Fruit fly (Drosophila melanogaster) whole organism, prepupa: ENCODE measurements around the gene CG32772.

Experiments
- Blimp-1 ChIP-seq: fragments of 200-800 bp; sonication (Bioruptor generic); optimal IDR thresholded peaks from 3 replicates; lab custom pipeline; 2017; ENCODE audit warnings: missing biosample characterization, missing genetic modification characterization, mild to moderate bottlenecking, moderate library complexity, missing genetic modification reagents
- CG3032 ChIP-seq: fragments of 200-800 bp; optimal IDR thresholded peaks from 2 replicates; lab custom pipeline; 2019; ENCODE audit warnings: missing biosample characterization, mild to moderate bottlenecking, missing genetic modification characterization, moderate library complexity
- CG6808 ChIP-seq: fragments of 200-800 bp; sonication (Bioruptor generic); optimal IDR thresholded peaks from 3 replicates; lab custom pipeline; 2017; ENCODE audit warnings: missing biosample characterization, missing genetic modification characterization, mild to moderate bottlenecking, moderate library complexity, missing genetic modification reagents
- esn ChIP-seq: fragments of 200-800 bp; sonication (Bioruptor generic); optimal IDR thresholded peaks from 2 replicates; lab custom pipeline; 2016; ENCODE audit warnings: missing biosample characterization, mild to moderate bottlenecking, missing genetic modification characterization, moderate library complexity
- fkh ChIP-seq: fragments of 200-800 bp; sonication (Bioruptor generic); optimal IDR thresholded peaks from 3 replicates; lab custom pipeline; 2017; ENCODE audit warnings: missing biosample characterization, mild to moderate bottlenecking, missing genetic modification characterization, moderate library complexity
- lz ChIP-seq: fragments of 200-800 bp; sonication (Bioruptor generic); optimal IDR thresholded peaks from 3 replicates; lab custom pipeline; 2016; ENCODE audit warnings: missing biosample characterization, missing genetic modification characterization

DNA sequence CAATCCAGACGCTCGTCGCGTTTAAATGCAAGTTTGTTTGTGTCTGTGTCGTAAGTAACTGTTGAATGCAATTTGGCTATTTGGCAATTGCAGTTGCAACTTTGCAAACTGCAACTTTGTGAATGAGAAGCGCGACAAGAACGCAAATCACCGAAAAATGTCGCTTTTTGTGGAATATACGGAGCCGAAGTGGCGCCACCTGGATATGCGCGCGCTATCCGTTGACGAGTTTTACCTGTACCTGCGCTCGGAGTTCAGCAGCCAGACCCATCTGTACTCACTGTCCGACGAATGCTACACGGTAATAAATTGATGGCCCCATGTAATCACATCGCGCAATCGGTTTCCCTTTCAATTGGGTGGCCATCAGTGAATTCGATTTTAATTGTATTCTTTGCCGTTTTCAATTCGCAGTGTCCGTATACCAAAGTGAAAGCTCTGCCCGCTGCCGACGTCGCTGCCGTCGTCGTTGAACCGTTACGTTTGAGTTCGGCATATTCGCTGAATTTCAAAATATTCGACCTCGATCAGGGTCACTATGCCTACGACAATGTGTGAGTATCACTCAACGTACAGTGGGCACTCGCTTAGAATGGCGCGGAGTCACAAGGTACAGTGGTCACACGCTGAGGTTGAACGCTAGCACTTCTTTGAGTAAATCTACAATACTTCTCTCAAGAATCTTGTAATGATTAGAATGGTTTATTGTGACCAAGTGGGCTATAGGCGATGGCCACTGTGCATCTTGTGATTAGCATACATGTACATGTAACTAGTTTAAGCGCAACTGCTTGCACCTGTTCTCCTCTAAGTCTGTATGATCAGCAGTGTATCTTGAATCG lies 10.4 kb downstream of the CG32772 start:
- TF ChIP-seq fkh (GFP tag; lab: Kevin White, UChicago) (no peak), lz (GFP tag; lab: Kevin White, UChicago) (peak; percentile 45), Blimp-1 (peak; percentile 77), CG6808 (GFP tag; lab: Kevin White, UChicago) (peak; percentile 73), esn (peak; percentile 58), CG3032 (tag; lab: Kevin White, UChicago) (peak; percentile 67)
